Fruit fly (Drosophila melanogaster) whole organism, pupa: ENCODE data around the gene Gcn5.
A peak's percentile ranks its signal among the peaks of the same experiment; 100 is the strongest.

ENCODE experiments used
- CG10348 ChIP-seq: fragments of 200-800 bp; sonication (Bioruptor generic); IDR thresholded peaks from 2 replicates; pipeline ENCODE4 v1.3.6; 2022; ENCODE audit warnings: missing biosample characterization, missing genetic modification characterization
- CG12605 ChIP-seq: fragments of 200-800 bp; sonication (Bioruptor generic); IDR thresholded peaks from 2 replicates; pipeline ENCODE4 v1.3.6; 2022; ENCODE audit warnings: missing biosample characterization, missing genetic modification characterization
- CG13204 ChIP-seq: fragments of 200-800 bp; sonication (Bioruptor generic); optimal IDR thresholded peaks from 2 replicates; lab custom pipeline; 2018; ENCODE audit warnings: missing biosample characterization, mild to moderate bottlenecking, missing genetic modification characterization, moderate library complexity
- CG14655 ChIP-seq: fragments of 200-800 bp; sonication (Bioruptor generic); optimal IDR thresholded peaks from 3 replicates; lab custom pipeline; 2017; ENCODE audit warnings: mild to moderate bottlenecking, missing biosample characterization, missing genetic modification reagents, missing genetic modification characterization
- CG15710 ChIP-seq: fragments of 200-800 bp; sonication (Bioruptor generic); optimal IDR thresholded peaks from 2 replicates; lab custom pipeline; 2018; ENCODE audit warnings: missing biosample characterization, mild to moderate bottlenecking, missing genetic modification characterization, moderate library complexity
- CG17806 ChIP-seq: fragments of 200-800 bp; sonication (Bioruptor generic); optimal IDR thresholded peaks from 2 replicates; lab custom pipeline; 2018; ENCODE audit warnings: missing biosample characterization, mild to moderate bottlenecking, missing genetic modification characterization, moderate library complexity
- CG32121 ChIP-seq: fragments of 200-800 bp; sonication (Bioruptor generic); IDR thresholded peaks from 2 replicates; pipeline ENCODE4 v1.3.6; 2022; ENCODE audit warnings: missing biosample characterization, missing genetic modification characterization
- CG34367 ChIP-seq: fragments of 200-800 bp; sonication (Bioruptor generic); optimal IDR thresholded peaks from 2 replicates; lab custom pipeline; 2018; ENCODE audit warnings: missing biosample characterization, mild to moderate bottlenecking, missing genetic modification characterization
- CG4496 ChIP-seq: fragments of 200-800 bp; sonication (Bioruptor generic); IDR thresholded peaks from 3 replicates; pipeline ENCODE4 v1.3.6; 2022; ENCODE audit warnings: missing biosample characterization, missing genetic modification characterization
- CG8159 ChIP-seq: fragments of 200-800 bp; sonication (Bioruptor generic); optimal IDR thresholded peaks from 3 replicates; lab custom pipeline; 2018; ENCODE audit warnings: missing biosample characterization, mild to moderate bottlenecking, missing genetic modification characterization, moderate library complexity
- CG8301 ChIP-seq: fragments of 200-800 bp; sonication (Bioruptor generic); optimal IDR thresholded peaks from 2 replicates; lab custom pipeline; 2018; ENCODE audit warnings: missing biosample characterization, mild to moderate bottlenecking, missing genetic modification characterization
- CG9948 ChIP-seq: fragments of 200-800 bp; sonication (Bioruptor generic); optimal IDR thresholded peaks from 2 replicates; lab custom pipeline; 2018; ENCODE audit warnings: missing biosample characterization, mild to moderate bottlenecking, missing genetic modification characterization, moderate library complexity
- D1 ChIP-seq: fragments of 200-800 bp; sonication (Bioruptor generic); optimal IDR thresholded peaks from 2 replicates; lab custom pipeline; 2018; ENCODE audit warnings: missing biosample characterization, mild to moderate bottlenecking, missing genetic modification characterization, moderate library complexity
- EcR ChIP-seq: fragments of 200-800 bp; sonication (Bioruptor generic); optimal IDR thresholded peaks from 3 replicates; lab custom pipeline; 2019; ENCODE audit warnings: missing biosample characterization, missing genetic modification characterization, mild to moderate bottlenecking, moderate library complexity, missing genetic modification reagents
- Ets98B ChIP-seq: fragments of 200-800 bp; sonication (Bioruptor generic); IDR thresholded peaks from 2 replicates; pipeline ENCODE4 v1.3.6; 2022; ENCODE audit warnings: missing biosample characterization, missing genetic modification characterization
- Pif1A ChIP-seq: fragments of 200-800 bp; sonication (Bioruptor generic); optimal IDR thresholded peaks from 3 replicates; lab custom pipeline; 2016; ENCODE audit warnings: missing biosample characterization, missing genetic modification characterization
- Pif1B ChIP-seq: fragments of 200-800 bp; sonication (Bioruptor generic); optimal IDR thresholded peaks from 3 replicates; lab custom pipeline; 2016; ENCODE audit warnings: missing biosample characterization, missing genetic modification characterization
- Snoo ChIP-seq: fragments of 200-800 bp; sonication (Bioruptor generic); optimal IDR thresholded peaks from 3 replicates; lab custom pipeline; 2017; ENCODE audit warnings: missing biosample characterization, mild to moderate bottlenecking, missing genetic modification characterization, inconsistent platforms
- fd96Ca ChIP-seq: fragments of 200-800 bp; sonication (Bioruptor generic); IDR thresholded peaks from 3 replicates; pipeline ENCODE4 v1.3.6; 2022; ENCODE audit warnings: missing biosample characterization, missing genetic modification characterization
- gl ChIP-seq: fragments of 200-800 bp; sonication (Bioruptor generic); optimal IDR thresholded peaks from 2 replicates; lab custom pipeline; 2018; ENCODE audit warnings: missing biosample characterization, mild to moderate bottlenecking, missing genetic modification characterization
- rn ChIP-seq: fragments of 200-800 bp; sonication (Bioruptor generic); IDR thresholded peaks from 2 replicates; pipeline ENCODE4 v1.3.6; 2022; ENCODE audit warnings: missing biosample characterization, missing genetic modification characterization

The Gcn5 gene

dm6 chr3L:12564284-12564683, 40.5 kb upstream of the Gcn5 start:
- TF ChIP-seq CG8159 (tag; lab: Kevin White, UChicago) (no peak), Pif1B (no peak), CG15710 (no peak), CG4496 (no peak), CG9948 (tag; lab: Kevin White, UChicago) (no peak), Ets98B (GFP tag; lab: Robert Waterston, UW) (no peak), Pif1A (GFP tag; lab: Kevin White, UChicago) (no peak), CG32121 (GFP tag; lab: Robert Waterston, UW) (no peak), CG14655 (no peak), CG17806 (tag; lab: Kevin White, UChicago) (no peak), CG12605 (no peak), fd96Ca (GFP tag; lab: Robert Waterston, UW) (no peak), CG13204 (GFP tag; lab: Kevin White, UChicago) (no peak), CG10348 (GFP tag; lab: Robert Waterston, UW) (no peak), CG34367 (tag; lab: Kevin White, UChicago) (no peak), Snoo (tag; lab: Kevin White, UChicago) (no peak), gl (no peak)

- no peak for TF ChIP-seq Ets98B (GFP tag; lab: Robert Waterston, UW)
- no peak for TF ChIP-seq CG8159 (tag; lab: Kevin White, UChicago)
- TF ChIP-seq CG9948 (tag; lab: Kevin White, UChicago) = no peak
- TF ChIP-seq Pif1A (GFP tag; lab: Kevin White, UChicago) = no peak
- no peak for TF ChIP-seq CG15710
- no peak for TF ChIP-seq CG8301
- no peak for TF ChIP-seq CG34367 (tag; lab: Kevin White, UChicago)
- no peak for TF ChIP-seq CG17806 (tag; lab: Kevin White, UChicago)
- TF ChIP-seq fd96Ca (GFP tag; lab: Robert Waterston, UW) = no peak
- TF ChIP-seq CG13204 (GFP tag; lab: Kevin White, UChicago) = no peak
- no peak for TF ChIP-seq Pif1B
- no peak for TF ChIP-seq Snoo (tag; lab: Kevin White, UChicago)
- TF ChIP-seq CG10348 (GFP tag; lab: Robert Waterston, UW) = no peak
- TF ChIP-seq CG14655 = no peak
These were observed 35.5 kb upstream of the Gcn5 start for dm6 chr3L:12559273-12559672.

dm6 chr3L:12557736-12558135, 33.9 kb upstream of the Gcn5 start:
- TF ChIP-seq CG8159 (tag; lab: Kevin White, UChicago) (peak; percentile 81), CG14655 (peak; percentile 58), CG13204 (GFP tag; lab: Kevin White, UChicago) (no peak), CG15710 (peak; percentile 77), Ets98B (GFP tag; lab: Robert Waterston, UW) (no peak), CG4496 (no peak), CG34367 (tag; lab: Kevin White, UChicago) (peak; percentile 60), CG12605 (no peak), Pif1A (GFP tag; lab: Kevin White, UChicago) (peak; percentile 51), Snoo (tag; lab: Kevin White, UChicago) (peak; percentile 76), CG32121 (GFP tag; lab: Robert Waterston, UW) (no peak), CG17806 (tag; lab: Kevin White, UChicago) (peak; percentile 59), D1 (tag; lab: Kevin White, UChicago) (peak; percentile 29), CG9948 (tag; lab: Kevin White, UChicago) (peak; percentile 62), CG8301 (peak; percentile 42), Pif1B (peak; percentile 53)

- peak; percentile 46 for TF ChIP-seq CG13204 (GFP tag; lab: Kevin White, UChicago)
- peak; percentile 64 for TF ChIP-seq CG8301
- TF ChIP-seq CG15710 = peak; percentile 80
- peak; percentile 73 for TF ChIP-seq Ets98B (GFP tag; lab: Robert Waterston, UW)
- TF ChIP-seq rn = 0 out of 2 replicates have a peak, but pooled peaks have one; percentile 36
- TF ChIP-seq CG17806 (tag; lab: Kevin White, UChicago) = peak; percentile 75
- peak; percentile 70 for TF ChIP-seq CG9948 (tag; lab: Kevin White, UChicago)
- TF ChIP-seq Snoo (tag; lab: Kevin White, UChicago) = peak; percentile 72
- TF ChIP-seq CG12605 = peak; percentile 64
- peak; percentile 75 for TF ChIP-seq CG34367 (tag; lab: Kevin White, UChicago)
- TF ChIP-seq D1 (tag; lab: Kevin White, UChicago) = no peak
- peak; percentile 78 for TF ChIP-seq Pif1A (GFP tag; lab: Kevin White, UChicago)
- TF ChIP-seq Pif1B = peak; percentile 76
- TF ChIP-seq EcR = no peak
- TF ChIP-seq CG4496 = peak; percentile 76
- TF ChIP-seq gl = peak; percentile 58
- peak; percentile 78 for TF ChIP-seq CG8159 (tag; lab: Kevin White, UChicago)
- peak; percentile 84 for TF ChIP-seq fd96Ca (GFP tag; lab: Robert Waterston, UW)
- no peak for TF ChIP-seq CG10348 (GFP tag; lab: Robert Waterston, UW)
- TF ChIP-seq CG32121 (GFP tag; lab: Robert Waterston, UW) = peak; percentile 70
- peak; percentile 75 for TF ChIP-seq CG14655
These were observed 27.9 kb upstream of the Gcn5 start for dm6 chr3L:12551671-12552070.

- TF ChIP-seq Snoo (tag; lab: Kevin White, UChicago) (no peak), CG8159 (tag; lab: Kevin White, UChicago) (peak; percentile 20), D1 (tag; lab: Kevin White, UChicago) (no peak), CG32121 (GFP tag; lab: Robert Waterston, UW) (no peak)
- TF ChIP-seq, all 21 proteins: peak for 1
These were observed 25.7 kb upstream of the Gcn5 start for dm6 chr3L:12549471-12549870.

- no peak for TF ChIP-seq CG14655
- no peak for TF ChIP-seq Pif1B
- TF ChIP-seq CG4496 = no peak
- TF ChIP-seq CG8301 = no peak
- no peak for TF ChIP-seq CG17806 (tag; lab: Kevin White, UChicago)
- TF ChIP-seq CG10348 (GFP tag; lab: Robert Waterston, UW) = no peak
- no peak for TF ChIP-seq CG15710
- no peak for TF ChIP-seq EcR
- TF ChIP-seq CG9948 (tag; lab: Kevin White, UChicago) = no peak
- no peak for TF ChIP-seq Pif1A (GFP tag; lab: Kevin White, UChicago)
- TF ChIP-seq CG8159 (tag; lab: Kevin White, UChicago) = no peak
- TF ChIP-seq CG13204 (GFP tag; lab: Kevin White, UChicago) = no peak
- no peak for TF ChIP-seq CG12605
- TF ChIP-seq CG32121 (GFP tag; lab: Robert Waterston, UW) = no peak
- TF ChIP-seq gl = no peak
- TF ChIP-seq Snoo (tag; lab: Kevin White, UChicago) = no peak
These were observed 13.3 kb upstream of the Gcn5 start, which contains the start of gene CG4069 for dm6 chr3L:12537123-12537522. Gene CG4069 (minus strand): TSS chr3L:12537315.
